Worm (Caenorhabditis elegans): Measurements from ENCODE around the gene aly-1.

DNA sequence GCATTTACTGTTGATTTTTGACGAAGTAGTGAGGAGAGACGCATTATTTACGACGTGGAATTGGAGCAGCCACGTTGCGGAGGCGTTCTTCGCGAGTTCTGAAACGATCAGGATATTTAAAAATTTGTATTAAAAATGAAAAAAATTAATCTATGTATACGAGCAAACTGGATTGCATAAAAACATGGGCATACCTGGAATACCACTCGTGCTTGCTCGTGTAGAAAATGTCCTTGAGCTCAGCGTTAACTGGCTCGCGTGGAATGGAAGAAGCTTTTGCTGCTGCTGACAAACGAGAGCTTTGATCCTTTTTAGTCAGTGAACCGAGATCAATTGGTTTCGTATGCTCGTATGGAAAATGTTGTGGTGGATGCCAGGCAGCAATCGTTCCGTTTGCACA, 14.8 kb upstream of the aly-1 start, which contains the start of gene lpl-1:
- TF ChIP-seq snpc-4 (tag; optimal IDR thresholded peaks at IDR 0.05) = no peak
- no peak for TF ChIP-seq nhr-28 (tag; optimal IDR thresholded peaks at IDR 0.05)
- no peak for TF ChIP-seq sea-2 (GFP tag; optimal IDR thresholded peaks at IDR 0.05)
